Worm (Caenorhabditis elegans) whole organism, midembryonic: ENCODE results near the gene prde-1.

Source experiments
- T22C8.4 ChIP-seq: fragments of 200-800 bp; sonication (Bioruptor generic); IDR thresholded peaks from 2 replicates; pipeline ENCODE4 v1.3.6; 2022; ENCODE audit warnings: missing genetic modification characterization, missing compliant biosample characterization
- cog-1 ChIP-seq: sonication (generic microtip); optimal IDR thresholded peaks from 2 replicates; lab custom pipeline; 2016; ENCODE audit warnings: missing genetic modification characterization, missing compliant biosample characterization
- flt-1 ChIP-seq: fragments of 200-800 bp; sonication (Bioruptor generic); IDR thresholded peaks from 2 replicates; pipeline ENCODE4 v1.3.6; 2022; ENCODE audit warnings: missing genetic modification characterization, missing compliant biosample characterization
- klf-2 ChIP-seq: fragments of 200-800 bp; sonication (Bioruptor generic); conservative IDR thresholded peaks from 2 replicates; pipeline ENCODE4 v1.3.6; 2022; ENCODE audit warnings: missing genetic modification reagents, missing genetic modification characterization, missing compliant biosample characterization
- med-1 ChIP-seq: sonication (generic microtip); optimal IDR thresholded peaks from 2 replicates; lab custom pipeline; 2017; ENCODE audit warnings: missing genetic modification characterization, mild to moderate bottlenecking, missing compliant biosample characterization, antibody characterized with exemption, missing genetic modification reagents; ENCODE audit not compliant: insufficient read depth
- ref-1 ChIP-seq: fragments of 200-800 bp; sonication (Bioruptor generic); conservative IDR thresholded peaks from 2 replicates; pipeline ENCODE4 v1.3.6; 2022; ENCODE audit warnings: missing genetic modification reagents, missing genetic modification characterization, missing compliant biosample characterization
- tab-1 ChIP-seq: fragments of 200-800 bp; sonication (Bioruptor generic); IDR thresholded peaks from 2 replicates; pipeline ENCODE4 v1.3.6; 2022; ENCODE audit warnings: missing genetic modification characterization, missing compliant biosample characterization
- ztf-29 ChIP-seq: fragments of 200-800 bp; sonication (Bioruptor generic); IDR thresholded peaks from 2 replicates; pipeline ENCODE4 v1.3.6; 2022; ENCODE audit warnings: missing genetic modification reagents, missing genetic modification characterization, missing compliant biosample characterization

- TF ChIP-seq cog-1 (tag; lab: Kevin White, UChicago) (no peak), tab-1 (GFP tag; lab: Robert Waterston, UW) (peak; percentile 79), klf-2 (GFP tag; lab: Robert Waterston, UW) (0 out of 2 replicates have a peak, but pooled peaks have one; percentile 10), flt-1 (GFP tag; lab: Robert Waterston, UW) (peak; percentile 85), ref-1 (GFP tag; lab: Robert Waterston, UW) (peak; percentile 62), T22C8.4 (GFP tag; lab: Robert Waterston, UW) (0 out of 2 replicates have a peak, but pooled peaks have one; percentile 43), ztf-29 (peak; percentile 50; the same call in 1 of the 2 replicates), med-1 (GFP tag; lab: Kevin White, UChicago) (no peak)
Measured at ce11 chrV:15505068-15505467, 33.0 kb upstream of the prde-1 start.
